Worm (Caenorhabditis elegans) whole organism, L1 larva: ENCODE data around the gene gpc-1.

Source experiments
- C04F5.9 ChIP-seq: sonication (generic microtip); optimal IDR thresholded peaks from 2 replicates; lab custom pipeline; 2016; ENCODE audit warnings: missing genetic modification characterization, missing compliant biosample characterization
- C34B4.2 ChIP-seq: sonication (generic microtip); optimal IDR thresholded peaks from 2 replicates; lab custom pipeline; 2017; ENCODE audit warnings: mild to moderate bottlenecking, missing genetic modification characterization, missing compliant biosample characterization
- F16B12.6 ChIP-seq: fragments of 150-350 bp; optimal IDR thresholded peaks from 2 replicates; lab custom pipeline; 2014; ENCODE audit warnings: missing biosample characterization, missing genetic modification characterization
- Y116A8C.19 ChIP-seq: sonication (generic microtip); optimal IDR thresholded peaks from 2 replicates; lab custom pipeline; 2016; ENCODE audit warnings: missing compliant biosample characterization, missing genetic modification characterization, borderline replicate concordance
- aha-1 ChIP-seq: fragments of 150-350 bp; optimal IDR thresholded peaks from 2 replicates; lab custom pipeline; 2014; ENCODE audit warnings: missing biosample characterization, missing genetic modification characterization
- alr-1 ChIP-seq: fragments of 200-800 bp; sonication (Bioruptor generic); optimal IDR thresholded peaks from 2 replicates; lab custom pipeline; 2018; ENCODE audit warnings: borderline replicate concordance, mild to moderate bottlenecking, missing genetic modification characterization, missing compliant biosample characterization
- ceh-82 ChIP-seq, 3 experiments: fragments of 150-350 bp in 1 of 3; sonication (generic microtip) in 2 of 3; optimal IDR thresholded peaks; 2 replicates each; lab custom pipeline; 2014 to 2017; ENCODE audit warnings: missing biosample characterization in 3 of 3, missing genetic modification characterization in 3 of 3
- ceh-90 ChIP-seq: sonication (generic microtip); optimal IDR thresholded peaks from 2 replicates; lab custom pipeline; 2016; ENCODE audit warnings: missing genetic modification characterization, missing compliant biosample characterization
- dsc-1 ChIP-seq: sonication (generic microtip); optimal IDR thresholded peaks from 2 replicates; lab custom pipeline; 2016; ENCODE audit warnings: mild to moderate bottlenecking, missing genetic modification characterization, missing compliant biosample characterization
- efl-1 ChIP-seq, 4 experiments: fragments of 150-350 bp; optimal IDR thresholded peaks in 3 of 4; peaks in 1 of 4; 1 replicate in 1 of 4; 2 replicates in 3 of 4; lab custom pipeline; 2014; ENCODE audit warnings: missing biosample characterization in 2 of 4, missing genetic modification characterization in 2 of 4, missing genetic modification reagents in 2 of 4
- efl-3 ChIP-seq: fragments of 200-800 bp; sonication (Bioruptor generic); optimal IDR thresholded peaks from 2 replicates; lab custom pipeline; 2018; ENCODE audit warnings: mild to moderate bottlenecking, missing genetic modification characterization, missing compliant biosample characterization
- egl-13 ChIP-seq: sonication (generic microtip); optimal IDR thresholded peaks from 2 replicates; lab custom pipeline; 2016; ENCODE audit warnings: missing genotype, missing genetic modification reagents, missing genetic modification characterization, missing compliant biosample characterization
- egl-27 ChIP-seq, 2 experiments: fragments of 150-350 bp in 1 of 2; sonication (generic microtip); optimal IDR thresholded peaks; 3 replicates each; lab custom pipeline; 2017 to 2018; ENCODE audit warnings: missing biosample characterization in 2 of 2, missing genetic modification characterization in 2 of 2, missing genetic modification reagents in 2 of 2
- elt-3 ChIP-seq, 6 experiments: fragments of 150-350 bp in 1 of 6; sonication (generic microtip); optimal IDR thresholded peaks; 2 replicates each; lab custom pipeline; 2017 to 2018; ENCODE audit warnings: missing biosample characterization in 6 of 6, missing genetic modification characterization in 6 of 6, inconsistent platforms in 1 of 6
- ets-5 ChIP-seq: fragments of 200-800 bp; sonication (Bioruptor generic); IDR thresholded peaks from 2 replicates; pipeline ENCODE4 v1.3.6; 2022; ENCODE audit warnings: missing genetic modification characterization, missing compliant biosample characterization
- fkh-10 ChIP-seq: sonication (generic microtip); optimal IDR thresholded peaks from 2 replicates; lab custom pipeline; 2017; ENCODE audit warnings: missing biosample characterization, missing genetic modification reagents, missing genetic modification characterization
- fos-1 ChIP-seq: fragments of 150-350 bp; optimal IDR thresholded peaks from 2 replicates; lab custom pipeline; 2014; ENCODE audit warnings: missing biosample characterization, missing genetic modification characterization
- hlh-4 ChIP-seq: sonication (generic microtip); optimal IDR thresholded peaks from 2 replicates; lab custom pipeline; 2016; ENCODE audit warnings: mild to moderate bottlenecking, missing genetic modification characterization, missing compliant biosample characterization
- hpl-2 ChIP-seq: fragments of 150-350 bp; optimal IDR thresholded peaks from 2 replicates; lab custom pipeline; 2014; ENCODE audit warnings: missing biosample characterization, missing genetic modification reagents, missing genetic modification characterization
- irx-1 ChIP-seq: sonication (generic microtip); optimal IDR thresholded peaks from 2 replicates; lab custom pipeline; 2016; ENCODE audit warnings: missing genetic modification characterization, missing compliant biosample characterization
- isw-1 ChIP-seq: fragments of 200-800 bp; sonication (Bioruptor generic); IDR thresholded peaks from 2 replicates; pipeline ENCODE4 v1.3.6; 2022; ENCODE audit warnings: missing genetic modification characterization, missing compliant biosample characterization
- jun-1 ChIP-seq: fragments of 150-350 bp; optimal IDR thresholded peaks from 2 replicates; lab custom pipeline; 2014; ENCODE audit warnings: missing biosample characterization, missing genetic modification reagents, missing genetic modification characterization
- lin-13 ChIP-seq: fragments of 150-350 bp; optimal IDR thresholded peaks from 2 replicates; lab custom pipeline; 2014; ENCODE audit warnings: missing biosample characterization, missing genetic modification reagents, missing genetic modification characterization
- lin-35 ChIP-seq, 2 experiments: fragments of 150-350 bp; optimal IDR thresholded peaks; 2 replicates each; lab custom pipeline; 2014; ENCODE audit warnings: missing biosample characterization in 2 of 2, missing genetic modification characterization in 2 of 2, missing genetic modification reagents in 2 of 2
- lin-39 ChIP-seq: fragments of 150-350 bp; optimal IDR thresholded peaks from 2 replicates; lab custom pipeline; 2014; ENCODE audit warnings: missing biosample characterization, missing genetic modification reagents, missing genetic modification characterization
- lir-3 ChIP-seq: sonication (generic microtip); optimal IDR thresholded peaks from 2 replicates; lab custom pipeline; 2016; ENCODE audit warnings: mild to moderate bottlenecking, missing genetic modification characterization, moderate library complexity, missing compliant biosample characterization; ENCODE audit not compliant: poor library complexity
- mab-9 ChIP-seq: fragments of 200-800 bp; sonication (Bioruptor generic); IDR thresholded peaks from 2 replicates; pipeline ENCODE4 v1.3.6; 2022; ENCODE audit warnings: missing genetic modification reagents, missing genetic modification characterization, missing compliant biosample characterization
- mdl-1 ChIP-seq, 2 experiments: fragments of 150-350 bp; optimal IDR thresholded peaks; 2 replicates each; lab custom pipeline; 2014 to 2017; ENCODE audit warnings: missing biosample characterization in 2 of 2, missing genetic modification characterization in 2 of 2, inconsistent platforms in 1 of 2
- mep-1 ChIP-seq: fragments of 150-350 bp; optimal IDR thresholded peaks from 2 replicates; lab custom pipeline; 2014; ENCODE audit warnings: missing biosample characterization, missing genetic modification characterization
- nhr-11 ChIP-seq: fragments of 150-350 bp; optimal IDR thresholded peaks from 2 replicates; lab custom pipeline; 2014; ENCODE audit warnings: missing biosample characterization, missing genetic modification characterization
- nhr-12 ChIP-seq: sonication (generic microtip); optimal IDR thresholded peaks from 2 replicates; lab custom pipeline; 2017; ENCODE audit warnings: missing biosample characterization, missing genetic modification characterization
- nhr-19 ChIP-seq: fragments of 200-800 bp; sonication (Bioruptor generic); conservative IDR thresholded peaks from 2 replicates; pipeline ENCODE4 v1.3.6; 2022; ENCODE audit warnings: missing genetic modification characterization, missing compliant biosample characterization
- nhr-237 ChIP-seq: fragments of 150-350 bp; optimal IDR thresholded peaks from 2 replicates; lab custom pipeline; 2014; ENCODE audit warnings: missing biosample characterization, missing genetic modification characterization
- nhr-47 ChIP-seq: sonication (generic microtip); optimal IDR thresholded peaks from 2 replicates; lab custom pipeline; 2016; ENCODE audit warnings: mild to moderate bottlenecking, missing genetic modification characterization, moderate library complexity, missing compliant biosample characterization
- nhr-71 ChIP-seq: sonication (generic microtip); optimal IDR thresholded peaks from 2 replicates; lab custom pipeline; 2016; ENCODE audit warnings: mild to moderate bottlenecking, missing genetic modification characterization, moderate library complexity, missing compliant biosample characterization
- nhr-76 ChIP-seq: sonication (generic microtip); optimal IDR thresholded peaks from 2 replicates; lab custom pipeline; 2017; ENCODE audit warnings: missing biosample characterization, missing genetic modification characterization
- nhr-77 ChIP-seq: fragments of 150-350 bp; optimal IDR thresholded peaks from 2 replicates; lab custom pipeline; 2014; ENCODE audit warnings: missing biosample characterization, missing genetic modification characterization
- nhr-84 ChIP-seq: sonication (generic microtip); optimal IDR thresholded peaks from 2 replicates; lab custom pipeline; 2017; ENCODE audit warnings: missing biosample characterization, missing genetic modification characterization
- nhr-85 ChIP-seq: sonication (generic microtip); peaks from one replicate; lab custom pipeline; 2016; ENCODE audit warnings: missing genetic modification characterization, inconsistent platforms, missing compliant biosample characterization
- nhr-90 ChIP-seq: sonication (generic microtip); optimal IDR thresholded peaks from 2 replicates; lab custom pipeline; 2016; ENCODE audit warnings: mild to moderate bottlenecking, missing genetic modification characterization, missing compliant biosample characterization; ENCODE audit not compliant: poor library complexity
- pqm-1 ChIP-seq: sonication (generic microtip); optimal IDR thresholded peaks from 3 replicates; lab custom pipeline; 2017; ENCODE audit warnings: missing biosample characterization, missing genetic modification characterization
- rnt-1 ChIP-seq: sonication (generic microtip); optimal IDR thresholded peaks from 2 replicates; lab custom pipeline; 2016; ENCODE audit warnings: mild to moderate bottlenecking, missing genetic modification characterization, moderate library complexity, missing compliant biosample characterization
- skn-1 ChIP-seq: fragments of 150-350 bp; optimal IDR thresholded peaks from 2 replicates; lab custom pipeline; 2014; ENCODE audit warnings: missing biosample characterization, missing genetic modification characterization
- snu-23 ChIP-seq: sonication (generic microtip); optimal IDR thresholded peaks from 2 replicates; lab custom pipeline; 2016; ENCODE audit warnings: missing genetic modification characterization, missing compliant biosample characterization
- sox-4 ChIP-seq: sonication (generic microtip); optimal IDR thresholded peaks from 2 replicates; lab custom pipeline; 2016; ENCODE audit warnings: missing genetic modification characterization, missing compliant biosample characterization
- sptf-1 ChIP-seq: fragments of 150-350 bp; optimal IDR thresholded peaks from 2 replicates; lab custom pipeline; 2014; ENCODE audit warnings: missing biosample characterization, missing genetic modification characterization
- sup-37 ChIP-seq: fragments of 200-800 bp; sonication (Bioruptor generic); optimal IDR thresholded peaks from 2 replicates; lab custom pipeline; 2018; ENCODE audit warnings: mild to moderate bottlenecking, missing genetic modification characterization, missing compliant biosample characterization
- tlp-1 ChIP-seq: fragments of 150-350 bp; optimal IDR thresholded peaks from 2 replicates; lab custom pipeline; 2014; ENCODE audit warnings: missing biosample characterization, missing genetic modification characterization
- unc-130 ChIP-seq: fragments of 150-350 bp; optimal IDR thresholded peaks from 2 replicates; lab custom pipeline; 2017; ENCODE audit warnings: missing biosample characterization, missing genetic modification characterization, inconsistent platforms
- unc-86 ChIP-seq: sonication (generic microtip); optimal IDR thresholded peaks from 2 replicates; lab custom pipeline; 2016; ENCODE audit warnings: missing genetic modification characterization, missing compliant biosample characterization
- xbp-1 ChIP-seq: sonication (generic microtip); optimal IDR thresholded peaks from 2 replicates; lab custom pipeline; 2016; ENCODE audit warnings: missing genetic modification characterization, missing compliant biosample characterization
- zag-1 ChIP-seq: fragments of 150-350 bp; optimal IDR thresholded peaks from 2 replicates; lab custom pipeline; 2014; ENCODE audit warnings: missing biosample characterization, missing genetic modification characterization
- zip-4 ChIP-seq: fragments of 200-800 bp; sonication (Bioruptor generic); optimal IDR thresholded peaks from 2 replicates; lab custom pipeline; 2018; ENCODE audit warnings: mild to moderate bottlenecking, missing genetic modification characterization, moderate library complexity, missing compliant biosample characterization
- ztf-4 ChIP-seq: fragments of 150-350 bp; optimal IDR thresholded peaks from 2 replicates; lab custom pipeline; 2014; ENCODE audit warnings: missing biosample characterization, missing genetic modification characterization

gpc-1 gene

DNA sequence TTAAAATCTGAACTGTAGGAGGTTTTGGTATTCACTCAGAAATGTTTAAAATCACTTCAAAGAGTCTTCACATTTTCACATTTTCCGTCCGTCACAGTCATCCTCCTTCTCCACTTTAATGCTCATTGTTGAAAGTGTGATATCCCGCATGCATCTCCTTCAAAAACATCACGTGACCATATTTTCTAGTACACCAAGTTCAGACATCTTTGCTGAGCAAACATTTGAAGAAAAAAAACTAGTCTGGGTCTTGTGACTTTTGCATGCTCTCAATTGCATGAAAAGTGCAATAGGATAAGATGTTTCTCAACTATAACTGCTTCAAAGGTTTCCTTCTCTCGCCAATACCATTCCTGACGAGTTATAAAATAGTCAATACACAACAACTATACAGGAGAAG lies 29.4 kb upstream of the gpc-1 start:
- no peak for TF ChIP-seq nhr-76
- no peak for TF ChIP-seq hpl-2 (GFP tag; lab: Kevin White, UChicago)
- no peak for TF ChIP-seq lin-13 (GFP tag; lab: Kevin White, UChicago)
- no peak for TF ChIP-seq zip-4 (GFP tag; lab: Kevin White, UChicago)
- TF ChIP-seq rnt-1 (tag; lab: Kevin White, UChicago), result peak; percentile 26
- no peak for TF ChIP-seq dsc-1 (tag; lab: Kevin White, UChicago)
- no peak for TF ChIP-seq nhr-77 (tag; lab: Kevin White, UChicago)
- TF ChIP-seq lir-3 (tag; lab: Kevin White, UChicago), result peak; percentile 44
- TF ChIP-seq unc-130 (tag; lab: Kevin White, UChicago), result no peak
- no peak for TF ChIP-seq ztf-4 (tag; lab: Kevin White, UChicago)
- TF ChIP-seq nhr-12 (tag; lab: Kevin White, UChicago), result no peak
- TF ChIP-seq ceh-90 (tag; lab: Kevin White, UChicago), result no peak
- TF ChIP-seq nhr-90, result no peak
- no peak for TF ChIP-seq skn-1
- TF ChIP-seq hlh-4 (tag; lab: Kevin White, UChicago), result no peak
- TF ChIP-seq xbp-1, result no peak
- TF ChIP-seq egl-13 (tag; lab: Kevin White, UChicago), result peak; percentile 59
- TF ChIP-seq efl-1 (optimal IDR thresholded peaks at IDR 0.05; lab: Kevin White, UChicago), result no peak
- TF ChIP-seq efl-1 (GFP tag; optimal IDR thresholded peaks at IDR 0.05 in 1 of 2; lab: Kevin White, UChicago), result no peak
- TF ChIP-seq alr-1, result no peak
- no peak for TF ChIP-seq sptf-1 (tag; lab: Kevin White, UChicago)
- no peak for TF ChIP-seq C04F5.9
- no peak for TF ChIP-seq unc-86
- no peak for TF ChIP-seq sup-37
- peak; percentile 13 for TF ChIP-seq sox-4
- TF ChIP-seq nhr-237, result no peak
- TF ChIP-seq tlp-1, result no peak
- TF ChIP-seq C34B4.2 (tag; lab: Kevin White, UChicago), result no peak
- TF ChIP-seq mab-9 (GFP tag; lab: Robert Waterston, UW), result no peak
- TF ChIP-seq elt-3 (tag; optimal IDR thresholded peaks at IDR 0.05; lab: Kevin White, UChicago), result no peak
- no peak for TF ChIP-seq pqm-1 (tag; lab: Kevin White, UChicago)
- TF ChIP-seq Y116A8C.19 (tag; lab: Kevin White, UChicago), result no peak
- TF ChIP-seq ets-5 (GFP tag; lab: Robert Waterston, UW), result no peak
- peak; percentile 22 for TF ChIP-seq snu-23 (GFP tag; lab: Kevin White, UChicago)
- TF ChIP-seq irx-1, result no peak
- peak; percentile 72 for TF ChIP-seq nhr-71 (tag; lab: Kevin White, UChicago)
- TF ChIP-seq nhr-19 (GFP tag; lab: Robert Waterston, UW), result peak; percentile 45
- no peak for TF ChIP-seq zag-1 (tag; lab: Kevin White, UChicago)
- no peak for TF ChIP-seq isw-1 (GFP tag; lab: Robert Waterston, UW)
- no peak for TF ChIP-seq nhr-84 (tag; lab: Kevin White, UChicago)
- no peak for TF ChIP-seq efl-3 (GFP tag; lab: Kevin White, UChicago)
- no peak for TF ChIP-seq egl-27 (tag; optimal IDR thresholded peaks at IDR 0.05; lab: Kevin White, UChicago)
- TF ChIP-seq mdl-1 (tag; optimal IDR thresholded peaks at IDR 0.05; lab: Kevin White, UChicago), result peak in 1 of 2 experiments; percentile 57
- TF ChIP-seq lin-39 (tag; lab: Kevin White, UChicago), result no peak
- TF ChIP-seq nhr-85, result no peak
- TF ChIP-seq nhr-47 (tag; lab: Kevin White, UChicago), result peak; percentile 64
- TF ChIP-seq fkh-10 (GFP tag; lab: Kevin White, UChicago), result no peak
- TF ChIP-seq fos-1 (tag; lab: Kevin White, UChicago), result no peak
- no peak for TF ChIP-seq lin-35 (GFP tag; optimal IDR thresholded peaks at IDR 0.05; lab: Kevin White, UChicago)
- TF ChIP-seq aha-1 (tag; lab: Kevin White, UChicago), result no peak
- TF ChIP-seq F16B12.6 (tag; lab: Kevin White, UChicago), result no peak
- TF ChIP-seq jun-1 (tag; lab: Kevin White, UChicago), result no peak
- TF ChIP-seq mep-1 (tag; lab: Kevin White, UChicago), result no peak
- no peak for TF ChIP-seq nhr-11 (tag; lab: Kevin White, UChicago)
- no peak for TF ChIP-seq ceh-82 (tag; optimal IDR thresholded peaks at IDR 0.05; lab: Kevin White, UChicago)
